Fruit fly (Drosophila melanogaster) whole organism, adult: ENCODE results near the gene Nepl4.

Experiments
- CG11617 ChIP-seq: fragments of 200-800 bp; sonication (Bioruptor generic); optimal IDR thresholded peaks from 2 replicates; lab custom pipeline; 2017; ENCODE audit warnings: mild to moderate bottlenecking, missing biosample characterization, missing genetic modification reagents, missing genetic modification characterization
- CG12768 ChIP-seq: fragments of 200-800 bp; sonication (Bioruptor generic); optimal IDR thresholded peaks from 2 replicates; lab custom pipeline; 2017; ENCODE audit warnings: missing biosample characterization, missing genetic modification characterization, mild to moderate bottlenecking, moderate library complexity, missing genetic modification reagents
- CG14711 ChIP-seq: fragments of 200-800 bp; sonication (Bioruptor generic); optimal IDR thresholded peaks from 2 replicates; lab custom pipeline; 2018; ENCODE audit warnings: missing biosample characterization, mild to moderate bottlenecking, missing genetic modification characterization, moderate library complexity
- CG1620 ChIP-seq: fragments of 200-800 bp; sonication (Bioruptor generic); optimal IDR thresholded peaks from 2 replicates; lab custom pipeline; 2016; ENCODE audit warnings: missing biosample characterization, missing genetic modification characterization
- CG33017 ChIP-seq: fragments of 200-800 bp; sonication (Bioruptor generic); optimal IDR thresholded peaks from 2 replicates; lab custom pipeline; 2018; ENCODE audit warnings: missing biosample characterization, mild to moderate bottlenecking, missing genetic modification characterization, moderate library complexity
- CG5204 ChIP-seq: fragments of 200-800 bp; sonication (Bioruptor generic); optimal IDR thresholded peaks from 2 replicates; lab custom pipeline; 2016; ENCODE audit warnings: missing biosample characterization, missing genetic modification characterization
- CG7045 ChIP-seq: fragments of 200-800 bp; sonication (Bioruptor generic); optimal IDR thresholded peaks from 2 replicates; lab custom pipeline; 2017; ENCODE audit warnings: missing biosample characterization, mild to moderate bottlenecking, missing genetic modification characterization
- CG7101 ChIP-seq: fragments of 200-800 bp; sonication (Bioruptor generic); optimal IDR thresholded peaks from 2 replicates; lab custom pipeline; 2018; ENCODE audit warnings: missing biosample characterization, mild to moderate bottlenecking, missing genetic modification characterization, moderate library complexity
- Clk ChIP-seq: fragments of 200-800 bp; sonication (Bioruptor generic); optimal IDR thresholded peaks from 2 replicates; lab custom pipeline; 2017; ENCODE audit warnings: missing biosample characterization, missing genetic modification characterization
- Crg-1 ChIP-seq: fragments of 200-800 bp; sonication (Bioruptor generic); optimal IDR thresholded peaks from 2 replicates; lab custom pipeline; 2016; ENCODE audit warnings: missing biosample characterization, missing genetic modification characterization
- Hr96 ChIP-seq: fragments of 200-800 bp; sonication (Bioruptor generic); optimal IDR thresholded peaks from 2 replicates; lab custom pipeline; 2016; ENCODE audit warnings: missing biosample characterization, missing genetic modification characterization
- Mnt ChIP-seq: fragments of 200-800 bp; sonication (Bioruptor generic); optimal IDR thresholded peaks from 2 replicates; lab custom pipeline; 2016; ENCODE audit warnings: missing biosample characterization, mild to moderate bottlenecking, missing genetic modification characterization
- bab1 ChIP-seq: fragments of 200-800 bp; sonication (Bioruptor generic); optimal IDR thresholded peaks from 3 replicates; lab custom pipeline; 2019; ENCODE audit warnings: missing biosample characterization, mild to moderate bottlenecking, missing genetic modification characterization, moderate library complexity
- cic ChIP-seq: fragments of 200-800 bp; sonication (Bioruptor generic); optimal IDR thresholded peaks from 2 replicates; lab custom pipeline; 2017; ENCODE audit warnings: missing biosample characterization, mild to moderate bottlenecking, missing genetic modification characterization, moderate library complexity
- cnc ChIP-seq, 2 experiments: fragments of >200 bp; optimal IDR thresholded peaks; 2 replicates each; lab custom pipeline; 2017
- kay ChIP-seq: fragments of 200-800 bp; sonication (Bioruptor generic); peaks from one replicate; lab custom pipeline; 2016; ENCODE audit warnings: missing biosample characterization, missing genetic modification characterization, borderline replicate concordance
- ovo ChIP-seq: fragments of 200-800 bp; sonication (Bioruptor generic); optimal IDR thresholded peaks from 2 replicates; lab custom pipeline; 2016; ENCODE audit warnings: missing biosample characterization, missing genetic modification characterization
- pad ChIP-seq: fragments of 200-800 bp; sonication (Bioruptor generic); optimal IDR thresholded peaks from 3 replicates; lab custom pipeline; 2017; ENCODE audit warnings: missing biosample characterization, missing genetic modification characterization, mild to moderate bottlenecking, moderate library complexity, missing genetic modification reagents
- tj ChIP-seq: fragments of 200-800 bp; sonication (Bioruptor generic); optimal IDR thresholded peaks from 3 replicates; lab custom pipeline; 2017; ENCODE audit warnings: missing biosample characterization, mild to moderate bottlenecking, missing genetic modification characterization, moderate library complexity
- toe ChIP-seq: fragments of 200-800 bp; sonication (Bioruptor generic); optimal IDR thresholded peaks from 2 replicates; lab custom pipeline; 2016; ENCODE audit warnings: missing biosample characterization, missing genetic modification characterization

Nepl4 gene

DNA sequence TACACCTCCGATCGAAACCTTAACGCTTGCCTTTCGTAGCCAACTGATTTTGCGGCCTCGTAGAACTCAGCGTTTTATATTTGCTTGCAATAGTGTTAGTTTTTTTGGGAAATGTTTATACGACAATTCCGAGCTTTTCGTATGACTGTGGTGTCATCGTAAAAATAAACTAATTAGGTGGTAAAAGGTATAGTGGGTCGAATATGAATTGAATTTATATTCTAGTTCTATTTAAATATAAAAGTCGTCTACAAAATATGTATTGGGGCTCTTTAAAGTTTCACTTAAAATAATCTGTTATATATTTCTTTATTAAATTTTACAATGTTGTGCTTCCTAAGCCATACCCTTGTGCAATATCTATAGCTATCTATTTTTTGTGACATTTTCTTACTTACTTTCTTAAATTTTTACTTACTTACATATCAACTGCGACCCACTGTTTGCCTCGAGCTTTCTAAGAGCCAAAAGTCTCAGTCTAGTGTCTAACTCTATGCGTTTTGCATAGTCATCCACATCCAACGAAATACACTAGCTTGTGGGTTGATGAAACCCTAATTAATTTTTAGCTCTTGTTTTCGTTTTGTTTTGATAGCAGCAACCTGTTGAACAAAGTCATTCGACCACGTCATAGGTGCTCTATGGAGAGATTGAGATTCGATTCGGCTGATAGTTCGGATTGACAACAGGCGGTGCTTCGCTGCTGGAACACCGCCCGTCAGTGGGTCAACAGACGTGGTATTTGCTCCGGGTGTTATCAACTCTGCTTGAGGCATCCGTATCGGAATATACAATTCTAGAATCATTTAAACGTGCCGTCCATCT is 16.5 kb upstream of the Nepl4 start, which contains the start of gene CG9498:
CG9498 (minus strand) TSS at position 51 of the 825 bp plus-strand sequence.
- TF ChIP-seq CG7101 (tag; lab: Kevin White, UChicago): peak; percentile 93
- TF ChIP-seq tj (GFP tag; lab: Kevin White, UChicago): peak; percentile 61
- TF ChIP-seq CG14711 (tag; lab: Kevin White, UChicago): peak; percentile 86
- TF ChIP-seq CG12768 (GFP tag; lab: Kevin White, UChicago): peak; percentile 96
- peak; percentile 91 for TF ChIP-seq Clk (GFP tag; lab: Kevin White, UChicago)
- TF ChIP-seq CG5204 (GFP tag; lab: Kevin White, UChicago): peak; percentile 72
- peak; percentile 97 for TF ChIP-seq CG33017
- peak in 1 of 2 experiments; percentile 90 for TF ChIP-seq cnc (optimal IDR thresholded peaks at IDR 0.05; lab: Kevin White, UChicago)
- no peak for TF ChIP-seq CG1620 (GFP tag; lab: Kevin White, UChicago)
- peak; percentile 52 for TF ChIP-seq kay
- peak; percentile 13 for TF ChIP-seq Mnt (GFP tag; lab: Kevin White, UChicago)
- peak; percentile 80 for TF ChIP-seq pad (GFP tag; lab: Kevin White, UChicago)
- TF ChIP-seq Crg-1 (GFP tag; lab: Kevin White, UChicago): peak; percentile 31
- no peak for TF ChIP-seq bab1 (GFP tag; lab: Kevin White, UChicago)
- TF ChIP-seq toe (GFP tag; lab: Kevin White, UChicago): peak; percentile 38
- TF ChIP-seq ovo: peak; percentile 2
- peak; percentile 32 for TF ChIP-seq Hr96 (GFP tag; lab: Kevin White, UChicago)
- TF ChIP-seq CG11617 (GFP tag; lab: Kevin White, UChicago): peak; percentile 89
- TF ChIP-seq CG7045 (GFP tag; lab: Kevin White, UChicago): peak; percentile 47
- TF ChIP-seq cic (GFP tag; lab: Kevin White, UChicago): peak; percentile 34

DNA sequence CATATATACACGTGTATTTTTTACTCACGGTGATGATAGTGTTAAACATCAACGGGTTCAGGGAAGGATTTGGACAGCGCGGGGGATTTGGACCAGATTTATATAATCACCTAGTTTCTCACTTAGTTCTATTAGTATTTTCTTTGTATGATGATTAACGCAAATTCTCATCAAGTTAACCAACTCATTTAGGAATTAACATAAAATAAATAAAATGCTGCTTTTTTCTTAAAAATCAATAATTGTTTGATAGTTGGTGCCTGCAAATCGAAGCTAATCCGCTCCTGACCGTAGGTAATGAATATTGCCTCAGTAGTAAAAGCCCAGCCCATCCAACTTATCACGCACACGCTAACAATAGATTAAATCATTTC is 15.9 kb upstream of the Nepl4 start:
- TF ChIP-seq Crg-1 (GFP tag; lab: Kevin White, UChicago) (peak; percentile 74), ovo (peak; percentile 55), Mnt (GFP tag; lab: Kevin White, UChicago) (peak; percentile 85), CG5204 (GFP tag; lab: Kevin White, UChicago) (peak; percentile 95), CG14711 (tag; lab: Kevin White, UChicago) (peak; percentile 89), CG33017 (peak; percentile 95), CG1620 (GFP tag; lab: Kevin White, UChicago) (peak; percentile 64), Clk (GFP tag; lab: Kevin White, UChicago) (peak; percentile 90), CG12768 (GFP tag; lab: Kevin White, UChicago) (peak; percentile 96), cic (GFP tag; lab: Kevin White, UChicago) (peak; percentile 98), CG7101 (tag; lab: Kevin White, UChicago) (peak; percentile 95), bab1 (GFP tag; lab: Kevin White, UChicago) (peak; percentile 46), pad (GFP tag; lab: Kevin White, UChicago) (peak; percentile 83), toe (GFP tag; lab: Kevin White, UChicago) (peak; percentile 94), tj (GFP tag; lab: Kevin White, UChicago) (peak; percentile 54), Hr96 (GFP tag; lab: Kevin White, UChicago) (peak; percentile 92), kay (peak; percentile 98), CG11617 (GFP tag; lab: Kevin White, UChicago) (peak; percentile 87), CG7045 (GFP tag; lab: Kevin White, UChicago) (peak; percentile 91), cnc (optimal IDR thresholded peaks at IDR 0.05; lab: Kevin White, UChicago) (no peak)

- TF ChIP-seq Crg-1 (GFP tag; lab: Kevin White, UChicago) (no peak), pad (GFP tag; lab: Kevin White, UChicago) (no peak)
Measured at dm6 chr2L:6354231-6354630, 13.5 kb upstream of the Nepl4 start, which contains the start of gene ppk7. Gene ppk7, minus strand, starts transcription at chr2L:6354331.

DNA sequence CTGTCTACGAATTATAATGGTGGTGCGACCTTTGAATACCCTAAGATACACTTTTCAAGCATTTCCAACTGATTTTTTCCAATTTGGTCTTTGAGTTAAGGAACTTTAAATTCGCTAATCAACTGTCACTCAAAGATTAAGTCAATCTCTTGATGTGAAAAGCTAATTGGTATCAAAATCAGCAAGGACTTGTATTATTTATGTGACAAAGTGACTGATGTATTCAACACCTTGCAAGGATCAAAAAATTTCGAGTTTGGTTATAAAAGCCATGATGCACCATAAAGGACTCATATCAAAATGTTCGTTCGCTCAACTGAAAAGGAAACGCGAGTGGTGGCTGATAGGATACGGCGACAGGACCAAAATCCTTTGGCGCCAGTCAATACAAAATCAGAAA is 13.0 kb upstream of the Nepl4 start, which contains the start of gene ppk14:
ppk14 (plus strand) TSS at position 301 of the 400 bp plus-strand sequence.
- TF ChIP-seq tj (GFP tag; lab: Kevin White, UChicago): no peak
- TF ChIP-seq Mnt (GFP tag; lab: Kevin White, UChicago): no peak
- no peak for TF ChIP-seq CG5204 (GFP tag; lab: Kevin White, UChicago)
- TF ChIP-seq Crg-1 (GFP tag; lab: Kevin White, UChicago): no peak
- TF ChIP-seq toe (GFP tag; lab: Kevin White, UChicago): no peak
- TF ChIP-seq Clk (GFP tag; lab: Kevin White, UChicago): no peak

DNA sequence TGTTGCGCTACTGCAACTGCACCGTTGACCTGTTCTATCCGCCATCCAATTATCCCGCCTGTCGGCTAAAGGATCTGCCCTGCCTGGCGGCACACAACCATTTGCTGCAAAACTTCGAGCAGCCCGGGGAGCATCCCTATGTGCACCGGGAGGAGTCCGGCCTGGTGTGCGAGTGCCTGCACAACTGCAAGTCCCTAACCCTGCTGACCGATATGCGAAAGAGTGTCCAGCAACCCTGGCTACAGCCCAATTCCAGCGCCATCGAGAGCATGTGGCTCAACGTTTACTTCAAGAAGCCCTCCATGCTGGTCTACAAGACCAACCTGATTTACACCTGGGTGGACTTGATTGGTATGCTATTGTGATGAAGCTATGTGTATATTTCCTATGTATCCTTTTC is 11.5 kb upstream of the Nepl4 start:
- no peak for TF ChIP-seq CG12768 (GFP tag; lab: Kevin White, UChicago)
- no peak for TF ChIP-seq toe (GFP tag; lab: Kevin White, UChicago)
- TF ChIP-seq cnc (optimal IDR thresholded peaks at IDR 0.05; lab: Kevin White, UChicago): no peak
- no peak for TF ChIP-seq CG33017
